Worm (Caenorhabditis elegans): ENCODE results near the gene mfn-1.

- no peak for TF ChIP-seq dmd-4 (tag; optimal IDR thresholded peaks at IDR 0.05; ENCODE audit: borderline replicate concordance)
- TF ChIP-seq madf-2 (tag; optimal IDR thresholded peaks at IDR 0.05) = no peak
- no peak for TF ChIP-seq tbx-7 (tag; optimal IDR thresholded peaks at IDR 0.05)
- no peak for TF ChIP-seq ama-1 (optimal IDR thresholded peaks at IDR 0.05)
- TF ChIP-seq gmeb-2 (tag; optimal IDR thresholded peaks at IDR 0.05) = no peak
- no peak for TF ChIP-seq fax-1 (tag; optimal IDR thresholded peaks at IDR 0.05)
- TF ChIP-seq ttx-3 (tag; optimal IDR thresholded peaks at IDR 0.05) = no peak
- no peak for TF ChIP-seq pha-4 (tag; optimal IDR thresholded peaks at IDR 0.05)
- no peak for TF ChIP-seq ets-4 (tag; optimal IDR thresholded peaks at IDR 0.05)
- TF ChIP-seq ceh-6 (GFP tag; optimal IDR thresholded peaks at IDR 0.05) = no peak
- TF ChIP-seq nhr-11 (tag; optimal IDR thresholded peaks at IDR 0.05) = no peak
- TF ChIP-seq pha-2 (tag; optimal IDR thresholded peaks at IDR 0.05) = no peak
- no peak for TF ChIP-seq hlh-6 (tag; optimal IDR thresholded peaks at IDR 0.05)
Observed at ce11 chrII:11514775-11515174, 43.0 kb upstream of the mfn-1 start, which contains the start of gene srh-44.

Measured in whole organism, late embryonic.